Worm (Caenorhabditis elegans): ENCODE results near the gene F54D12.9.

F54D12.9 gene

DNA sequence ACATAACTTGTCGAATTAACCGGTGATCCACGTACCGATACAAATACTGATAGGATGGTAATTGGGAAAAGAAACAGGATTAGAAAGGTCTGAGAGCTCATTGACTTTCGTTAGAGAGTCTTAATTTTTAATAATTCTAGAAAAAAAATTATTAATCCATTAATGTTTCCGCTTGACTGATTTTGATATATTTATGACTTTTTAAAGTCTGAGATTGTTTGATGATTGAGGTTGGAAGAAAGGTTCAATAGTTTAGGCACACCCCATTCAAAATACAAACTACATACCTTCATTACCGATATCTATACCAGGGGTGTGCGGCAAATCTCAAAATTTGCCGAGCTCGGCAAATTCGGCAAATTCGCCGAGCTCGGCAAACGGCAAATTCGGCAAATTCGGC, 3.3 kb downstream of the F54D12.9 start, which contains the start of gene F54D12.10:
Gene F54D12.10 (minus strand): TSS at position 101 of the 400 bp plus-strand sequence.
- TF ChIP-seq mdl-1 (tag; optimal IDR thresholded peaks at IDR 0.05) (no peak), php-3 (GFP tag; IDR thresholded peaks at IDR 0.05) (no peak), lin-13 (GFP tag; optimal IDR thresholded peaks at IDR 0.05) (no peak), set-16 (GFP tag; IDR thresholded peaks at IDR 0.05) (no peak), lin-1 (GFP tag; IDR thresholded peaks at IDR 0.05) (no peak), ceh-44 (GFP tag; IDR thresholded peaks at IDR 0.05) (no peak), madf-5 (GFP tag; IDR thresholded peaks at IDR 0.05) (no peak), ceh-62 (tag; optimal IDR thresholded peaks at IDR 0.05) (no peak), spr-3 (GFP tag; optimal IDR thresholded peaks at IDR 0.05) (no peak), snpc-4 (tag; optimal IDR thresholded peaks at IDR 0.05) (no peak), unc-62 (GFP tag; optimal IDR thresholded peaks at IDR 0.05 in 1 of 2) (no peak), unc-62 (tag; optimal IDR thresholded peaks at IDR 0.05) (no peak), attf-4 (tag; optimal IDR thresholded peaks at IDR 0.05) (no peak), vab-7 (GFP tag; IDR thresholded peaks at IDR 0.05) (no peak), nhr-111 (GFP tag; optimal IDR thresholded peaks at IDR 0.05) (no peak), mdt-29 (GFP tag; IDR thresholded peaks at IDR 0.05) (no peak), nhr-10 (tag; optimal IDR thresholded peaks at IDR 0.05) (no peak), daf-12 (tag; optimal IDR thresholded peaks at IDR 0.05) (no peak)

DNA sequence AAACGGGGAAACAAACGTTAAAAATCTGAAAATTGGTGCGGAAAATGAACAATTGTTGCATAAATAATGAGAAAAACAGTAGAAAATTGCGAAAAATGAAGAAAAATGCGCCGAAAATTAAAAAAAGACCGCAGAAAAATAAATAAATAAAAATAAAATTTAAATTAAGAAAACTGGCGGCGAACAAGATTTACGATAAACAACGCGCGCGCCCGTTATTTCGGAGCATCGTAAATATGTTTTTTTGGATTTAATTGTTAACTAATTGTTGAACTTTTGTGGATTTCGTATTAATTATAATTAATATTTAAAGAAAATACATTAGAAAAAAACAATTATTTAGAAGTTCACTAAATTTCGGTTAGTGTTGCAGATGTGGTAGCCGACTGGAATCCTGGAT, 4.7 kb downstream of the F54D12.9 start:
- TF ChIP-seq nhr-237 (tag; optimal IDR thresholded peaks at IDR 0.05) (no peak), nhr-6 (tag; optimal IDR thresholded peaks at IDR 0.05) (no peak), Y48G9A.11 (GFP tag; IDR thresholded peaks at IDR 0.05) (peak; percentile 97), sdz-12 (GFP tag; optimal IDR thresholded peaks at IDR 0.05) (no peak)

- TF ChIP-seq hlh-11 (tag; optimal IDR thresholded peaks at IDR 0.05), result peak; percentile 6
- TF ChIP-seq tag-97 (GFP tag; IDR thresholded peaks at IDR 0.05), result no peak
- peak in 1 of 2 experiments; percentile 12 for TF ChIP-seq daf-16 (GFP tag; optimal IDR thresholded peaks at IDR 0.05)
- TF ChIP-seq daf-16 (tag; optimal IDR thresholded peaks at IDR 0.05), result no peak
- no peak for TF ChIP-seq attf-4 (tag; optimal IDR thresholded peaks at IDR 0.05)
- TF ChIP-seq unc-62 (GFP tag; optimal IDR thresholded peaks at IDR 0.05 in 1 of 2), result peak in 1 of 2 experiments; percentile 82
- TF ChIP-seq unc-62 (tag; optimal IDR thresholded peaks at IDR 0.05), result no peak
- TF ChIP-seq nhr-11 (tag; optimal IDR thresholded peaks at IDR 0.05), result peak; percentile 24
- TF ChIP-seq nhr-28 (tag; optimal IDR thresholded peaks at IDR 0.05), result peak; percentile 10
Measured at ce11 chrII:1375627-1376026, 5.9 kb downstream of the F54D12.9 start.

ce11 chrII:1374889-1375288, 6.6 kb downstream of the F54D12.9 start, which contains the start of gene rog-1:
TSS of gene rog-1 (minus strand) at chrII:1374989.
- TF ChIP-seq dve-1 (tag; optimal IDR thresholded peaks at IDR 0.05; ENCODE audit: insufficient read depth) (no peak), skn-1 (tag; optimal IDR thresholded peaks at IDR 0.05) (no peak), nhr-25 (tag; optimal IDR thresholded peaks at IDR 0.05; ENCODE audit: borderline replicate concordance, insufficient read depth) (no peak), unc-130 (GFP tag; optimal IDR thresholded peaks at IDR 0.05) (no peak), ceh-20 (GFP tag; IDR thresholded peaks at IDR 0.05) (no peak), mep-1 (tag; optimal IDR thresholded peaks at IDR 0.05) (no peak), mdt-29 (GFP tag; IDR thresholded peaks at IDR 0.05) (no peak), ztf-7 (tag; optimal IDR thresholded peaks at IDR 0.05) (no peak), vab-7 (GFP tag; IDR thresholded peaks at IDR 0.05) (no peak), hlh-11 (tag; optimal IDR thresholded peaks at IDR 0.05) (no peak), aha-1 (tag) (no peak), spr-1 (tag; optimal IDR thresholded peaks at IDR 0.05) (no peak)

All from whole organism, L4 larva.